Worm (Caenorhabditis elegans) whole organism, L1 larva: ENCODE data around the gene nep-23.
A peak's percentile ranks its signal among the peaks of the same experiment; 100 is the strongest.

ENCODE experiments used
- ama-1 ChIP-seq: fragments of 150-350 bp; optimal IDR thresholded peaks from 2 replicates; lab custom pipeline; 2014
- efl-1 ChIP-seq, 4 experiments: fragments of 150-350 bp; optimal IDR thresholded peaks in 3 of 4; peaks in 1 of 4; 1 replicate in 1 of 4; 2 replicates in 3 of 4; lab custom pipeline; 2014; ENCODE audit warnings: missing biosample characterization in 2 of 4, missing genetic modification characterization in 2 of 4, missing genetic modification reagents in 2 of 4
- fos-1 ChIP-seq: fragments of 150-350 bp; optimal IDR thresholded peaks from 2 replicates; lab custom pipeline; 2014; ENCODE audit warnings: missing biosample characterization, missing genetic modification characterization
- nhr-47 ChIP-seq: sonication (generic microtip); optimal IDR thresholded peaks from 2 replicates; lab custom pipeline; 2016; ENCODE audit warnings: mild to moderate bottlenecking, missing genetic modification characterization, moderate library complexity, missing compliant biosample characterization
- nhr-76 ChIP-seq: sonication (generic microtip); optimal IDR thresholded peaks from 2 replicates; lab custom pipeline; 2017; ENCODE audit warnings: missing biosample characterization, missing genetic modification characterization
- nhr-90 ChIP-seq: sonication (generic microtip); optimal IDR thresholded peaks from 2 replicates; lab custom pipeline; 2016; ENCODE audit warnings: mild to moderate bottlenecking, missing genetic modification characterization, missing compliant biosample characterization; ENCODE audit not compliant: poor library complexity
- snpc-4 ChIP-seq: fragments of 150-350 bp; optimal IDR thresholded peaks from 2 replicates; lab custom pipeline; 2014; ENCODE audit warnings: missing biosample characterization, missing genetic modification characterization
- tbx-2 ChIP-seq: sonication (generic microtip); optimal IDR thresholded peaks from 2 replicates; lab custom pipeline; 2016; ENCODE audit warnings: missing genetic modification characterization, missing compliant biosample characterization
- unc-62 ChIP-seq: fragments of 150-350 bp; optimal IDR thresholded peaks from 2 replicates; lab custom pipeline; 2014; ENCODE audit warnings: missing biosample characterization, missing genetic modification reagents, missing genetic modification characterization

DNA sequence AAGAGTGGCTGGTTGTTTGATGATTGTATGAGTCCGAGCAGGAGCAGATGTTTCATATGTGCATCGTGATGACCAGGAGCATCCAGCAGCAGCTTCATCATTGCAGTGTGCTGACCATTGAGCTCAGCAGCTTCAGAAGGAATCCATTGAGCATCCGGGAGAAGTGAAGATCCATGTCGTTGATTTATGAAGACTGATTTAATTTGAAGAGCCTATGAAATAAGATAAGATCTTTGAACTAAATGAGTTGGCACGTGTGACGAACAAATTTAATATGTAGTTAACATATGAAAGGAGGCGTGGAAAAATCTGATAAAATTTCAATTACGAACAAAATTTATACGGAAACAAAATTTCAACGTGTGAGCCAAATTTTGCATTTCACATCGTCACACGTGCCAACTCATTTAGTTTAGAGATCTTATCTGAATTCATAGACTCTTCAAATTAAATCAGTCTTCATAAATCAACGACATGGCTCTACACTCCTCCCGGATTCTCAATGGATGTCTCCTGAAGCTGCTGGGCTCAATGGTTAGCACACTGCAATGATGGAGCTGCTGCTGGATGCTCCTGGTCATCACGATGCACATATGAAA is 2.2 kb upstream of the nep-23 start, which contains the start of the genes Y116A8C.469 and Y116A8C.468:
- TF ChIP-seq ama-1 = no peak
- no peak for TF ChIP-seq efl-1 (optimal IDR thresholded peaks at IDR 0.05; lab: Kevin White, UChicago)
- peak in 1 of 2 experiments; percentile 23 for TF ChIP-seq efl-1 (GFP tag; optimal IDR thresholded peaks at IDR 0.05 in 1 of 2; lab: Kevin White, UChicago)
- TF ChIP-seq nhr-90 (tag; lab: Kevin White, UChicago) = no peak
- TF ChIP-seq nhr-47 (tag; lab: Kevin White, UChicago) = no peak
- no peak for TF ChIP-seq snpc-4 (tag; lab: Kevin White, UChicago)
- TF ChIP-seq fos-1 (tag; lab: Kevin White, UChicago) = no peak
- no peak for TF ChIP-seq tbx-2
- TF ChIP-seq nhr-76 (tag; lab: Kevin White, UChicago) = no peak
- TF ChIP-seq unc-62 (GFP tag; lab: Kevin White, UChicago) = no peak
